Worm (Caenorhabditis elegans): ENCODE results near the gene pst-2.

Gene pst-2

ce11 chrIII:5680141-5680540, at the start of gene pst-2 (continued):
- 0 out of 2 replicates have a peak, but pooled peaks have one; percentile 13 for TF ChIP-seq egl-44 (GFP tag; IDR thresholded peaks at IDR 0.05)
- TF ChIP-seq somi-1 (GFP tag; optimal IDR thresholded peaks at IDR 0.05): no peak
- no peak for TF ChIP-seq F10E7.11 (tag; optimal IDR thresholded peaks at IDR 0.05)
- TF ChIP-seq nhr-27 (tag; optimal IDR thresholded peaks at IDR 0.05): no peak
- no peak for TF ChIP-seq ceh-100 (GFP tag; IDR thresholded peaks at IDR 0.05)
- TF ChIP-seq ceh-27 (GFP tag; optimal IDR thresholded peaks at IDR 0.05): no peak
- TF ChIP-seq nfya-1 (tag; optimal IDR thresholded peaks at IDR 0.05; ENCODE audit: borderline replicate concordance, insufficient read depth): no peak
- no peak for TF ChIP-seq cebp-2 (GFP tag; IDR thresholded peaks at IDR 0.05)
- TF ChIP-seq unc-62 (GFP tag; optimal IDR thresholded peaks at IDR 0.05): no peak
- TF ChIP-seq chd-7 (tag; optimal IDR thresholded peaks at IDR 0.05): peak; percentile 13
- TF ChIP-seq F57C9.4 (tag; optimal IDR thresholded peaks at IDR 0.05): no peak
- TF ChIP-seq F39B2.1 (GFP tag; IDR thresholded peaks at IDR 0.05): no peak
- no peak for TF ChIP-seq F55B11.4 (tag; optimal IDR thresholded peaks at IDR 0.05; ENCODE audit: borderline replicate concordance, insufficient read depth)
- TF ChIP-seq dpl-1 (GFP tag; optimal IDR thresholded peaks at IDR 0.05): no peak
- no peak for TF ChIP-seq madf-10 (tag; optimal IDR thresholded peaks at IDR 0.05)
- TF ChIP-seq gei-17 (GFP tag; optimal IDR thresholded peaks at IDR 0.05): no peak
- no peak for TF ChIP-seq ztf-22 (GFP tag; optimal IDR thresholded peaks at IDR 0.05)
- no peak for TF ChIP-seq sdz-38 (tag; optimal IDR thresholded peaks at IDR 0.05)
- TF ChIP-seq K11D2.4 (GFP tag; IDR thresholded peaks at IDR 0.05): no peak
- no peak for TF ChIP-seq B0035.1 (tag; optimal IDR thresholded peaks at IDR 0.05)
- no peak for TF ChIP-seq ZK185.1 (tag; optimal IDR thresholded peaks at IDR 0.05; ENCODE audit: poor library complexity, severe bottlenecking)
- no peak for TF ChIP-seq rec-8 (tag; optimal IDR thresholded peaks at IDR 0.05)
- peak; percentile 90 for TF ChIP-seq F49E8.2 (tag; optimal IDR thresholded peaks at IDR 0.05; ENCODE audit: insufficient read depth)
- TF ChIP-seq F37B4.10 (GFP tag; IDR thresholded peaks at IDR 0.05): no peak
- peak; percentile 13 for TF ChIP-seq snpc-1.1 (tag; optimal IDR thresholded peaks at IDR 0.05; ENCODE audit: insufficient read depth)
- TF ChIP-seq Y79H2A.3 (GFP tag; conservative IDR thresholded peaks at IDR 0.05): no peak
- TF ChIP-seq lag-1 (GFP tag; IDR thresholded peaks at IDR 0.05): no peak
- no peak for TF ChIP-seq lir-1 (GFP tag; conservative IDR thresholded peaks at IDR 0.05)
- TF ChIP-seq nhr-120 (GFP tag; IDR thresholded peaks at IDR 0.05): no peak
- TF ChIP-seq madf-8 (GFP tag; conservative IDR thresholded peaks at IDR 0.05): no peak
- no peak for TF ChIP-seq let-607 (tag; optimal IDR thresholded peaks at IDR 0.05)
- TF ChIP-seq madf-6 (GFP tag; IDR thresholded peaks at IDR 0.05): peak; percentile 66; the same call in 1 of the 2 replicates
- TF ChIP-seq hsf-1 (GFP tag; IDR thresholded peaks at IDR 0.05): peak; percentile 64; the same call in 1 of the 2 replicates
- no peak for TF ChIP-seq sea-2 (GFP tag; IDR thresholded peaks at IDR 0.05)
- no peak for TF ChIP-seq ceh-40 (GFP tag; IDR thresholded peaks at IDR 0.05)
- TF ChIP-seq ztf-6 (GFP tag; IDR thresholded peaks at IDR 0.05): no peak
- no peak for TF ChIP-seq mel-28 (tag; optimal IDR thresholded peaks at IDR 0.05; ENCODE audit: borderline replicate concordance)
- no peak for TF ChIP-seq ets-4 (GFP tag; optimal IDR thresholded peaks at IDR 0.05)
- no peak for TF ChIP-seq zfh-2 (GFP tag; conservative IDR thresholded peaks at IDR 0.05)
- no peak for TF ChIP-seq bed-1 (GFP tag; IDR thresholded peaks at IDR 0.05)
- TF ChIP-seq hlh-12 (tag; optimal IDR thresholded peaks at IDR 0.05): no peak
- TF ChIP-seq K12H6.12 (tag; optimal IDR thresholded peaks at IDR 0.05): no peak
- TF ChIP-seq hlh-26 (GFP tag; conservative IDR thresholded peaks at IDR 0.05): no peak
- no peak for TF ChIP-seq lin-26 (GFP tag; IDR thresholded peaks at IDR 0.05)
- TF ChIP-seq tbp1 (GFP tag; optimal IDR thresholded peaks at IDR 0.05): no peak
- no peak for TF ChIP-seq zim-3 (tag; optimal IDR thresholded peaks at IDR 0.05)
- TF ChIP-seq snpc-3.4 (tag; optimal IDR thresholded peaks at IDR 0.05): peak; percentile 70
- no peak for TF ChIP-seq Y53F4B.3 (GFP tag; IDR thresholded peaks at IDR 0.05)
